Worm (Caenorhabditis elegans) whole organism, L3 larva: ENCODE results near the gene gos-28.

Source experiments
- ama-1 ChIP-seq: fragments of 150-350 bp; optimal IDR thresholded peaks from 2 replicates; lab custom pipeline; 2018
- fkh-2 ChIP-seq: fragments of 150-350 bp; optimal IDR thresholded peaks from 2 replicates; lab custom pipeline; 2014; ENCODE audit warnings: missing biosample characterization, missing genetic modification reagents, missing genetic modification characterization
- fos-1 ChIP-seq: fragments of 150-350 bp; optimal IDR thresholded peaks from 2 replicates; lab custom pipeline; 2014; ENCODE audit warnings: missing biosample characterization, missing genetic modification characterization
- nfya-1 ChIP-seq: sonication (generic microtip); optimal IDR thresholded peaks from 2 replicates; lab custom pipeline; 2017; ENCODE audit warnings: missing genetic modification characterization, mild to moderate bottlenecking, missing compliant biosample characterization, antibody characterized with exemption, moderate library complexity; ENCODE audit not compliant: insufficient read depth
- nhr-76 ChIP-seq: fragments of 150-350 bp; sonication (generic microtip); optimal IDR thresholded peaks from 5 replicates; lab custom pipeline; 2014; ENCODE audit warnings: missing biosample characterization, missing genetic modification characterization
- sea-2 ChIP-seq: fragments of 150-350 bp; sonication (generic microtip); optimal IDR thresholded peaks from 4 replicates; lab custom pipeline; 2014; ENCODE audit warnings: missing biosample characterization, missing genetic modification reagents, missing genetic modification characterization
- snpc-4 ChIP-seq: fragments of 150-350 bp; optimal IDR thresholded peaks from 2 replicates; lab custom pipeline; 2014; ENCODE audit warnings: missing biosample characterization, missing genetic modification characterization

ce11 chrIII:7300763-7301162, 48.2 kb downstream of the gos-28 start:
- TF ChIP-seq sea-2 (no peak), ama-1 (no peak), snpc-4 (tag; lab: Kevin White, UChicago) (no peak), nfya-1 (tag; lab: Kevin White, UChicago) (no peak), nhr-76 (tag; lab: Kevin White, UChicago) (no peak), fos-1 (tag; lab: Kevin White, UChicago) (no peak), fkh-2 (tag; lab: Kevin White, UChicago) (no peak)
